Fruit fly (Drosophila melanogaster) whole organism: ENCODE data around the gene CG14362.

Source experiments
- CG8478 ChIP-seq: fragments of >200 bp; optimal IDR thresholded peaks from 2 replicates; lab custom pipeline; 2018; ENCODE audit warnings: inconsistent platforms
- Dll ChIP-seq: fragments of >200 bp; optimal IDR thresholded peaks from 2 replicates; lab custom pipeline; 2017
- EcR ChIP-seq, 2 experiments: fragments of >200 bp; optimal IDR thresholded peaks; 2 replicates each; lab custom pipeline; 2017; ENCODE audit warnings: missing biosample characterization in 2 of 2, missing genetic modification characterization in 2 of 2, missing genetic modification reagents in 2 of 2
- pan ChIP-seq: fragments of >200 bp; optimal IDR thresholded peaks from 2 replicates; lab custom pipeline; 2017
- psq ChIP-seq: fragments of >200 bp; optimal IDR thresholded peaks from 2 replicates; lab custom pipeline; 2017
- usp ChIP-seq: fragments of >200 bp; optimal IDR thresholded peaks from 2 replicates; lab custom pipeline; 2017; ENCODE audit warnings: missing biosample characterization, missing genetic modification characterization, mixed read lengths

CG14362 gene

DNA sequence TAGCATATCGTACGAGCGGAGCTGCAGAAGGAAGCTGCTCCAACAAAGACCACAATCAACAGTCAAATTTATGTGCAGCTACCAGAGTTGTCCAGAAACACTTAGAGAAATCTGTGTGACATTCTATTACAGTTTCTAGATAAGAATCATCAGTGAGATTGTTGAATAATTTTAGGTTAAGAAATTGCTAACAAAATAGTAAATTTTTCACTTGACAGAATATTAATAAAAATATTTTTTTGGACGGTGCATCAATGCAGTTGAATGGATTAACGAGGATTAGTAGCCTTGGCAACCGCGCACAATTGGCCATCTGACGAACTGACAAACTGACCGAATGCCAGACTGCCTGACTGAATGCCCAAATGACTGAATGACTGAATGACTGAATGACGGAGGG lies 8.0 kb downstream of the CG14362 start:
- TF ChIP-seq EcR (GFP tag; optimal IDR thresholded peaks at IDR 0.05; lab: Kevin White, UChicago) (no peak), Dll (lab: Kevin White, UChicago) (no peak), psq (lab: Kevin White, UChicago) (no peak), CG8478 (lab: Kevin White, UChicago) (no peak), usp (no peak), pan (lab: Kevin White, UChicago) (no peak)

dm6 chr3R:13845926-13846325 lies 9.3 kb downstream of the CG14362 start:
- no peak for TF ChIP-seq usp
- TF ChIP-seq EcR (GFP tag; optimal IDR thresholded peaks at IDR 0.05; lab: Kevin White, UChicago), result no peak
- no peak for TF ChIP-seq pan (lab: Kevin White, UChicago)
- TF ChIP-seq psq (lab: Kevin White, UChicago), result no peak
- TF ChIP-seq Dll (lab: Kevin White, UChicago), result no peak
- TF ChIP-seq CG8478 (lab: Kevin White, UChicago), result no peak

- TF ChIP-seq EcR (GFP tag; optimal IDR thresholded peaks at IDR 0.05; lab: Kevin White, UChicago) (no peak), CG8478 (lab: Kevin White, UChicago) (no peak), Dll (lab: Kevin White, UChicago) (no peak), usp (no peak)
Observed at dm6 chr3R:13845250-13845699, 10.0 kb downstream of the CG14362 start.

DNA sequence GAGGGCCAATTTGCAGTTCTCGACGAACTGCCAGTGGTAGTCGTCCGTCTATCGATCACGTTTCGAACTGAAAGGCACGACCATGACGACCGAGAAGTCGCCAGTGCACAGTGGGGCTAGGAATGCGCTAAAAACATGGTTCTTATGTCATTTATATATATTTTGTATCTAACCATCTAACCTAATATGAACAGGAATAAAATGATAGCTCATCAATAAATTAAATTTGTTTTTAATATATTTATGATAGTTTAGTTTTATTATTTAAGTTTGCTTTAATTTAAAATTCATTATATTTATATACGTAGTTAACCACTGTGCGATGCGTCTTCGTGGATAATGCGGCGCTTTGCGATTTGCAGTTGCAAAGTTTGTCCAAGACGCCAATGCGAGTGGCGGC lies 11.6 kb downstream of the CG14362 start:
- TF ChIP-seq CG8478 (lab: Kevin White, UChicago) (no peak), EcR (GFP tag; optimal IDR thresholded peaks at IDR 0.05; lab: Kevin White, UChicago) (no peak), usp (no peak)

- TF ChIP-seq EcR (GFP tag; optimal IDR thresholded peaks at IDR 0.05; lab: Kevin White, UChicago) (no peak), Dll (lab: Kevin White, UChicago) (no peak), usp (no peak), CG8478 (lab: Kevin White, UChicago) (no peak), psq (lab: Kevin White, UChicago) (no peak), pan (lab: Kevin White, UChicago) (no peak)
Observed at dm6 chr3R:13842532-13842931, 12.7 kb downstream of the CG14362 start.

DNA sequence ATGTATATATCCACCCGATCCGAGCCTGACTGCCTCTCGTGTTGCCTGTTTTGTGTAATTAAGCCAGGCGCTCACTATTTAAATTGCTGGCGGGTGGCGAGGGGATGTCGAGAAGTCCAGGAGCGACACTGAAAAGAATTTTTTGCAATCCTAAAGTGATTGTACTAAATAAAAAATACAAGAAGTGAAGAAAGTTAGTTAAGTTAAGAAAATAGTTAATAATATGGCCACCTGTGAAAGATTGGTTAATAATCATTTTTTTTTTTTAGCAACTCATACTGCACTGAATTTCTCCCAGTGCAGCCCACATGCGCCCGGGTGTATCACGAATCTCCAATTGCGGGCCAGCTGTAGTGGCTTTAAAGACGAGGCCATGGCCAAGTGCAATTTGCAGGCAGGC lies 14.3 kb downstream of the CG14362 start:
- no peak for TF ChIP-seq usp
- no peak for TF ChIP-seq CG8478 (lab: Kevin White, UChicago)
- no peak for TF ChIP-seq EcR (GFP tag; optimal IDR thresholded peaks at IDR 0.05; lab: Kevin White, UChicago)
- TF ChIP-seq pan (lab: Kevin White, UChicago), result no peak
- TF ChIP-seq psq (lab: Kevin White, UChicago), result no peak
- no peak for TF ChIP-seq Dll (lab: Kevin White, UChicago)

- TF ChIP-seq CG8478 (lab: Kevin White, UChicago) (no peak), pan (lab: Kevin White, UChicago) (no peak), usp (no peak), Dll (lab: Kevin White, UChicago) (no peak), psq (lab: Kevin White, UChicago) (no peak), EcR (GFP tag; optimal IDR thresholded peaks at IDR 0.05; lab: Kevin White, UChicago) (no peak)
Observed at dm6 chr3R:13839883-13840412, 15.3 kb downstream of the CG14362 start, which contains the start of gene CG31495. CG31495 (minus strand) TSS chr3R:13839934.

dm6 chr3R:13837807-13838206 lies 17.4 kb downstream of the CG14362 start, which contains the start of gene Nsf2:
Nsf2 (minus strand) TSS chr3R:13837991.
- TF ChIP-seq EcR (GFP tag; optimal IDR thresholded peaks at IDR 0.05; lab: Kevin White, UChicago) (no peak), pan (lab: Kevin White, UChicago) (no peak), psq (lab: Kevin White, UChicago) (no peak), CG8478 (lab: Kevin White, UChicago) (no peak), usp (no peak), Dll (lab: Kevin White, UChicago) (no peak)

DNA sequence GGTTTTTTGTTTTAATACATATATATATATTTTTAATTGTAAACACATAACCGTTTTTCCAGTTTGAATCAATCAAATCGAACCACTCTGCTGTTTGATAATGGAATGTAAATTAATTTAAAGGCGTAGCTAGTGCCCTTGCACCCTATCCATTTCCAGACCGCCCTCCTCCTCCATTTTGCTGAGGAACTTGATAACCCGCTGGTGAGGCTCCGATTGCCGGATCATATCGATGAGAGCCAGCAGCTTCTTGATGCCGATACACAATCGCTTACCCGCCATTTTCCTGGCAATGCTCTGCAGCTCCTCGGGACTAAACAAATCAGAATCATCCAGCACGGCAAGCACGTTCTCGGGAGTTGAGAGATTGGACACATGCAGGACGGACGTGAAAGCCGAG lies 20.7 kb downstream of the CG14362 start:
- TF ChIP-seq usp, result no peak
- no peak for TF ChIP-seq pan (lab: Kevin White, UChicago)
- TF ChIP-seq psq (lab: Kevin White, UChicago), result no peak
- TF ChIP-seq EcR (GFP tag; optimal IDR thresholded peaks at IDR 0.05; lab: Kevin White, UChicago), result no peak
- no peak for TF ChIP-seq Dll (lab: Kevin White, UChicago)
- no peak for TF ChIP-seq CG8478 (lab: Kevin White, UChicago)

DNA sequence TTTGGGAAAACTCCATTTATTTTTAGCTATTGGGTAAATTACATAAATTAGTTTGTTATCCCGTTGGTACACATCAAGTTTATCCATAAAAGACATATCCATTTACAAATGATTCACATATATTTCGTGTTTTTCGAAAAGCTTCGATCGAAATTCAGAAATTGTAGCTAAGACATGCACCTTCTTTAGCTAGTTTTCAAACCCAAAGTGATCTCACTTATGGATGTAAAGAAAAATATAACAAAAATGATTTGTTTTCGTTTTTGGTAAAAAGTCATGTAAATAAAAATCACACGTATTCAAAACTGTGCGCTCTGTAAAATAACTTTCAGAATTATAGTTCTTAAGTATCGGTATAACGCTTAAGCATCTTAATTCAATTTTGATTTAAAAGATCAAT lies 21.7 kb downstream of the CG14362 start:
- no peak for TF ChIP-seq usp
- TF ChIP-seq psq (lab: Kevin White, UChicago), result no peak
- no peak for TF ChIP-seq pan (lab: Kevin White, UChicago)
- TF ChIP-seq Dll (lab: Kevin White, UChicago), result no peak
- TF ChIP-seq EcR (GFP tag; optimal IDR thresholded peaks at IDR 0.05; lab: Kevin White, UChicago), result no peak
- TF ChIP-seq CG8478 (lab: Kevin White, UChicago), result no peak

DNA sequence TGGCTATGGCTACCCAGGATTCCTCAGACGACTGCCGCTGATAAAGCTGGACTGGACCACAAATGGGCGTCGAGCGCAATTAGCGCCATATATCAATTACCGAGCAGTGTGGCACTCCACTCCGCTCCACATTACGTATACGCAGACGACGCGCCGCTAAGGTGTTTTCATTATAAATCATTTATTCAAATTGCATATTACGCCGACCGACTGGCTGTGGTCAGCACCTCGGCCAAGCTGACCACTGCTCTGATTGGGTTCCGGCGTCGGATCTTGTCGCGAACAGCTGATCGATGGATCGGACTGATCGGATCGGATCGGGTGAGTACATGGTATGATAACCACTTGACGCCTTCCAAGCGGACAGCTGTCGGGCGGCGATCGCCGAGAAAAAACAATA lies 22.3 kb downstream of the CG14362 start:
- TF ChIP-seq EcR (GFP tag; optimal IDR thresholded peaks at IDR 0.05; lab: Kevin White, UChicago) (no peak), CG8478 (lab: Kevin White, UChicago) (no peak), usp (no peak), Dll (lab: Kevin White, UChicago) (no peak), psq (lab: Kevin White, UChicago) (no peak), pan (lab: Kevin White, UChicago) (no peak)

DNA sequence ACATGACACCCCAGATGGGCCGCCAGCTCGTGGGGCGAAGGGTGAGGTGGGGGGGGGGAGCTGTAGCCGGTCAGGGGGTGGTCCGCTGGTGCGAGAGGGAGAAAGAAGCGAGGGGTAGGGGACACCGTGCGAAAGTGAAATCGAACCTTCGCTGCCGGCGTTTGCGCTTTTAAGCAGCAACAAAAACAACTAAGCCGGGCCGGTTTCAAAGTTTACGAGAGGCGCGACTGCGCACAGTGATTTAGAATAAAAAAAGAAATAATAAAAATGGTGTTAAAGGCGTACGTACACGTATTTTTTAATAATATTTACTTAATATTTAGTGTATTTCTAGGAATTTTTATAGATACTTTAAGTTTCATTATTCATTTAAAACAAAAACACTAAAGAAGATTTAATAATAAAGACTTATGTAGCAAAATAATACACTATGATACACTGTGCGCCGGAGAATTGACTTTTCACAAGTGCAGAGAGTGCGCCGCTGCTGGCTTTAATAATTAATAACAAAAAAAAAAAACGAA lies 23.6 kb downstream of the CG14362 start:
- no peak for TF ChIP-seq psq (lab: Kevin White, UChicago)
- no peak for TF ChIP-seq CG8478 (lab: Kevin White, UChicago)
- TF ChIP-seq pan (lab: Kevin White, UChicago), result no peak
- TF ChIP-seq usp, result no peak
- no peak for TF ChIP-seq EcR (GFP tag; optimal IDR thresholded peaks at IDR 0.05; lab: Kevin White, UChicago)
- TF ChIP-seq Dll (lab: Kevin White, UChicago), result no peak
